Worm (Caenorhabditis elegans) whole organism, L4 larva: ENCODE data around the gene aagr-2.

ENCODE experiments used
- F37D6.2 ChIP-seq: sonication (generic microtip); optimal IDR thresholded peaks from 2 replicates; lab custom pipeline; 2016; ENCODE audit warnings: mild to moderate bottlenecking, missing genetic modification characterization, missing compliant biosample characterization
- ama-1 ChIP-seq: fragments of 150-350 bp; optimal IDR thresholded peaks from 2 replicates; lab custom pipeline; 2014; ENCODE audit warnings: inconsistent platforms, mixed read lengths
- ceh-82 ChIP-seq: sonication (generic microtip); optimal IDR thresholded peaks from 2 replicates; lab custom pipeline; 2017; ENCODE audit warnings: missing biosample characterization, missing genetic modification characterization
- egl-27 ChIP-seq: sonication (generic microtip); optimal IDR thresholded peaks from 3 replicates; lab custom pipeline; 2017; ENCODE audit warnings: missing biosample characterization, missing genetic modification reagents, missing genetic modification characterization
- lsy-2 ChIP-seq, 2 experiments: fragments of 150-350 bp in 1 of 2; sonication (generic microtip) in 1 of 2; optimal IDR thresholded peaks; 2 replicates each; lab custom pipeline; 2014 to 2017; ENCODE audit warnings: missing biosample characterization in 2 of 2, missing genetic modification characterization in 2 of 2
- madf-5 ChIP-seq, 2 experiments: fragments of 200-800 bp; sonication (Bioruptor generic); IDR thresholded peaks; 2 replicates each; pipeline ENCODE4 v1.3.6; 2022; ENCODE audit warnings: missing compliant biosample characterization in 2 of 2, missing genetic modification characterization in 2 of 2
- spr-3 ChIP-seq: fragments of 200-800 bp; sonication (Bioruptor generic); optimal IDR thresholded peaks from 2 replicates; lab custom pipeline; 2018; ENCODE audit warnings: mild to moderate bottlenecking, missing genetic modification characterization, missing compliant biosample characterization

- TF ChIP-seq madf-5 (GFP tag; IDR thresholded peaks at IDR 0.05; lab: Robert Waterston, UW) = no peak
- TF ChIP-seq F37D6.2 = no peak
- TF ChIP-seq lsy-2 (tag; optimal IDR thresholded peaks at IDR 0.05; lab: Kevin White, UChicago) = no peak
- no peak for TF ChIP-seq egl-27 (tag; lab: Kevin White, UChicago)
- TF ChIP-seq spr-3 = no peak
- no peak for TF ChIP-seq ama-1 (lab: Kevin White, UChicago)
- no peak for TF ChIP-seq ceh-82
These were observed 6.5 kb downstream of the aagr-2 start for ce11 chrII:4918501-4919021.
